Worm (Caenorhabditis elegans): ENCODE results near the gene C05C10.2.

Gene C05C10.2

DNA sequence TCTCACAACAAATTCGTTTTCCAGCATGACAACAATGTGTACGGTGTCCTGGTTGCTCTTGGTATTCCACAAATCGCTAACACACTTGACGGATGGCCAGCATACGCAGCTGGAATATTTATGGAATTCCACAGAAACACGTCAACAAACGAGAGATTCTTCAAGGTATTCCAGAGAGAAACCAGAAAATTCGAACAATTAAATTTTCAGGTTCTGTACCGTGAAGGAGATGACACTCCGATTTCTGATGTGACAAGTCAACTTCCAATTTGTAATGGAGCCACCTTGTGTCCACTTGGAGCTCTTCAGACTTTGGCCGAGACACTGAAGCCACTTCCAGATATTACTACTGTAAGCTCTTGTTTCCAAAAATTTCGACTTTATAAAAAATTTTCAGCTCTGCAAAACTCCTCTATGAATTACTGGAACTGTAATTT is 11.9 kb downstream of the C05C10.2 start:
- TF ChIP-seq nhr-25 (tag; optimal IDR thresholded peaks at IDR 0.05) (peak; percentile 27), ztf-11 (tag; optimal IDR thresholded peaks at IDR 0.05) (no peak), lin-13 (GFP tag; optimal IDR thresholded peaks at IDR 0.05) (peak; percentile 56), R02D3.7 (tag; optimal IDR thresholded peaks at IDR 0.05) (no peak), elt-3 (tag; optimal IDR thresholded peaks at IDR 0.05) (no peak), egl-27 (tag; optimal IDR thresholded peaks at IDR 0.05) (no peak), aly-2 (tag; optimal IDR thresholded peaks at IDR 0.05) (no peak), gmeb-1 (tag; optimal IDR thresholded peaks at IDR 0.05) (no peak), lin-11 (tag; optimal IDR thresholded peaks at IDR 0.05) (no peak), lin-39 (tag; optimal IDR thresholded peaks at IDR 0.05) (no peak), alr-1 (tag; optimal IDR thresholded peaks at IDR 0.05) (no peak), F13H6.1 (tag; optimal IDR thresholded peaks at IDR 0.05) (no peak), mab-5 (tag; optimal IDR thresholded peaks at IDR 0.05) (no peak), skn-1 (tag; optimal IDR thresholded peaks at IDR 0.05) (no peak), snpc-4 (tag; optimal IDR thresholded peaks at IDR 0.05) (no peak), zag-1 (tag; optimal IDR thresholded peaks at IDR 0.05) (no peak), crh-2 (tag; optimal IDR thresholded peaks at IDR 0.05) (no peak), nhr-12 (tag; optimal IDR thresholded peaks at IDR 0.05) (no peak), ama-1 (optimal IDR thresholded peaks at IDR 0.05) (peak; percentile 63), nhr-21 (tag; optimal IDR thresholded peaks at IDR 0.05) (peak; percentile 14), fos-1 (tag; optimal IDR thresholded peaks at IDR 0.05) (no peak), nhr-23 (tag; optimal IDR thresholded peaks at IDR 0.05) (no peak), nhr-10 (tag; optimal IDR thresholded peaks at IDR 0.05) (no peak), blmp-1 (tag; optimal IDR thresholded peaks at IDR 0.05; ENCODE audit: insufficient read depth) (no peak), mbf-1 (tag; optimal IDR thresholded peaks at IDR 0.05) (no peak), ztf-4 (tag; optimal IDR thresholded peaks at IDR 0.05) (no peak), unc-62 (GFP tag; optimal IDR thresholded peaks at IDR 0.05) (no peak), sma-3 (GFP tag; optimal IDR thresholded peaks at IDR 0.05) (peak; percentile 42), sma-9 (GFP tag; optimal IDR thresholded peaks at IDR 0.05) (peak; percentile 24), sma-9 (tag; optimal IDR thresholded peaks at IDR 0.05) (no peak), dmd-4 (tag; optimal IDR thresholded peaks at IDR 0.05) (no peak), unc-39 (tag; optimal IDR thresholded peaks at IDR 0.05) (no peak), elt-1 (tag; optimal IDR thresholded peaks at IDR 0.05) (no peak), nhr-11 (tag; optimal IDR thresholded peaks at IDR 0.05) (peak; percentile 49), lsy-2 (tag; optimal IDR thresholded peaks at IDR 0.05) (no peak), ztf-1 (GFP tag; conservative IDR thresholded peaks at IDR 0.05) (no peak), nhr-6 (tag; optimal IDR thresholded peaks at IDR 0.05) (peak; percentile 44), sem-4 (tag; optimal IDR thresholded peaks at IDR 0.05) (no peak)

DNA sequence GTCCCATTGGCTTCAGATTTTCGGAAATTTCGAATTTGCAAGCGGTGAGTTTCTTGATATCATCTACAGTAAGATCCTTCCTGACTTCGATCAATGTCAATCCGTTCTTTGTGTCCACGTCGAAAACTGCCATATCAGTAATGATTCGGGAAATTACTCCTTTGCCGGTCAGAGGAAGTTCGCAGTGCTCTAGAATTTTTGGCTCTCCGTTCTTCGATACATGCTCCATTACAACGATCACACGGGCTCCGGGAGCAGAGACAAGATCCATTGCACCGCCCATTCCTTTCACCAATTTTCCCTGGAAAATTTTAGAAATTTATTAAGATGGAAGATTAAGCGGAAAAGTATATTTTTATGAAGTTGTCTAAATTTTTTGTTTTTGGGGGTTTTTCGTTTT is 12.6 kb downstream of the C05C10.2 start:
- TF ChIP-seq sem-4 (tag; optimal IDR thresholded peaks at IDR 0.05) (no peak), ztf-1 (GFP tag; conservative IDR thresholded peaks at IDR 0.05) (no peak), nhr-129 (tag; optimal IDR thresholded peaks at IDR 0.05) (no peak), ztf-11 (tag; optimal IDR thresholded peaks at IDR 0.05) (no peak), crh-2 (tag; optimal IDR thresholded peaks at IDR 0.05) (no peak), fos-1 (tag; optimal IDR thresholded peaks at IDR 0.05) (no peak), nhr-11 (tag; optimal IDR thresholded peaks at IDR 0.05) (no peak), blmp-1 (tag; optimal IDR thresholded peaks at IDR 0.05; ENCODE audit: insufficient read depth) (no peak), lin-13 (GFP tag; optimal IDR thresholded peaks at IDR 0.05) (no peak), ceh-82 (tag; optimal IDR thresholded peaks at IDR 0.05) (no peak), unc-39 (tag; optimal IDR thresholded peaks at IDR 0.05) (no peak), C34F6.9 (tag; optimal IDR thresholded peaks at IDR 0.05) (no peak), nhr-237 (tag; optimal IDR thresholded peaks at IDR 0.05) (no peak), aly-2 (tag; optimal IDR thresholded peaks at IDR 0.05) (no peak), mdl-1 (tag; optimal IDR thresholded peaks at IDR 0.05) (no peak), mab-5 (tag; optimal IDR thresholded peaks at IDR 0.05) (no peak), snpc-4 (tag; optimal IDR thresholded peaks at IDR 0.05) (no peak)
